Fruit fly (Drosophila melanogaster) whole organism, embryonic: ENCODE results near the gene PAPLA1.

Experiments used
- Ada2b ChIP-seq: fragments of 200-800 bp; sonication (Bioruptor generic); IDR thresholded peaks from 2 replicates; pipeline ENCODE4 v1.3.6; 2022; ENCODE audit warnings: missing biosample characterization, missing genetic modification characterization
- B-H2 ChIP-seq: fragments of 200-800 bp; sonication (Bioruptor generic); optimal IDR thresholded peaks from 2 replicates; lab custom pipeline; 2018; ENCODE audit warnings: missing biosample characterization, mild to moderate bottlenecking, missing genetic modification characterization
- CG10565 ChIP-seq: fragments of 200-800 bp; sonication (Bioruptor generic); optimal IDR thresholded peaks from 3 replicates; lab custom pipeline; 2016; ENCODE audit warnings: missing biosample characterization, mild to moderate bottlenecking, missing genetic modification characterization
- CG12071 ChIP-seq: fragments of 200-800 bp; sonication (Bioruptor generic); optimal IDR thresholded peaks from 3 replicates; lab custom pipeline; 2018; ENCODE audit warnings: missing biosample characterization, mild to moderate bottlenecking, missing genetic modification characterization
- CG12155 ChIP-seq: fragments of 200-800 bp; sonication (Bioruptor generic); optimal IDR thresholded peaks from 3 replicates; lab custom pipeline; 2016; ENCODE audit warnings: missing biosample characterization, missing genetic modification characterization
- CG13296 ChIP-seq: fragments of 200-800 bp; sonication (Bioruptor generic); optimal IDR thresholded peaks from 3 replicates; lab custom pipeline; 2018; ENCODE audit warnings: missing biosample characterization, mild to moderate bottlenecking, missing genetic modification characterization
- CG13624 ChIP-seq: fragments of 200-800 bp; sonication (Bioruptor generic); optimal IDR thresholded peaks from 2 replicates; lab custom pipeline; 2016; ENCODE audit warnings: missing biosample characterization, missing genetic modification characterization
- CG15514 ChIP-seq: fragments of 200-800 bp; sonication (Bioruptor generic); optimal IDR thresholded peaks from 3 replicates; lab custom pipeline; 2017; ENCODE audit warnings: missing biosample characterization, missing genetic modification characterization, mild to moderate bottlenecking, moderate library complexity, missing genetic modification reagents
- CG17612 ChIP-seq: fragments of 200-800 bp; sonication (Bioruptor generic); IDR thresholded peaks from 2 replicates; pipeline ENCODE4 v1.3.6; 2022; ENCODE audit warnings: missing biosample characterization, missing genetic modification characterization
- CG18764 ChIP-seq: fragments of 200-800 bp; sonication (Bioruptor generic); optimal IDR thresholded peaks from 3 replicates; lab custom pipeline; 2016; ENCODE audit warnings: missing biosample characterization, missing genetic modification characterization
- CG2678 ChIP-seq: fragments of 200-800 bp; sonication (Bioruptor generic); optimal IDR thresholded peaks from 3 replicates; lab custom pipeline; 2019; ENCODE audit warnings: missing biosample characterization, mild to moderate bottlenecking, missing genetic modification characterization, moderate library complexity
- CG30431 ChIP-seq: fragments of 200-800 bp; sonication (Bioruptor generic); optimal IDR thresholded peaks from 2 replicates; lab custom pipeline; 2017; ENCODE audit warnings: missing biosample characterization, missing genetic modification characterization
- CG32767 ChIP-seq: fragments of 200-800 bp; sonication (Bioruptor generic); IDR thresholded peaks from 2 replicates; pipeline ENCODE4 v1.3.6; 2022; ENCODE audit warnings: missing biosample characterization, missing genetic modification characterization
- CG3838 ChIP-seq: fragments of 200-800 bp; sonication (Bioruptor generic); optimal IDR thresholded peaks from 3 replicates; lab custom pipeline; 2016; ENCODE audit warnings: missing biosample characterization, missing genetic modification characterization
- CG4617 ChIP-seq: fragments of 200-800 bp; sonication (Bioruptor generic); optimal IDR thresholded peaks from 3 replicates; lab custom pipeline; 2016; ENCODE audit warnings: missing biosample characterization, missing genetic modification characterization, borderline replicate concordance
- CG4854 ChIP-seq: fragments of 200-800 bp; sonication (Bioruptor generic); optimal IDR thresholded peaks from 2 replicates; lab custom pipeline; 2016; ENCODE audit warnings: missing biosample characterization, missing genetic modification characterization, inconsistent platforms
- CG6272 ChIP-seq: fragments of 200-800 bp; sonication (Bioruptor generic); IDR thresholded peaks from 2 replicates; pipeline ENCODE4 v1.3.6; 2022; ENCODE audit warnings: missing biosample characterization, missing genetic modification characterization
- CG6791 ChIP-seq: fragments of 200-800 bp; sonication (Bioruptor generic); IDR thresholded peaks from 3 replicates; pipeline ENCODE4 v1.3.6; 2022; ENCODE audit warnings: missing biosample characterization, missing genetic modification characterization; ENCODE audit not compliant: partially characterized antibody
- CG7786 ChIP-seq: fragments of 200-800 bp; sonication (Bioruptor generic); optimal IDR thresholded peaks from 2 replicates; lab custom pipeline; 2016; ENCODE audit warnings: missing biosample characterization, missing genetic modification characterization
- CG7963 ChIP-seq: fragments of 200-800 bp; sonication (Bioruptor generic); IDR thresholded peaks from 3 replicates; pipeline ENCODE4 v1.3.6; 2022; ENCODE audit warnings: missing biosample characterization, missing genetic modification characterization; ENCODE audit not compliant: partially characterized antibody
- CG8478 ChIP-seq: fragments of >200 bp; optimal IDR thresholded peaks from 2 replicates; lab custom pipeline; 2018
- Camta ChIP-seq: fragments of 200-800 bp; sonication (Bioruptor generic); optimal IDR thresholded peaks from 2 replicates; lab custom pipeline; 2016; ENCODE audit warnings: missing biosample characterization, missing genetic modification characterization
- D ChIP-seq, 2 experiments: fragments of 200-800 bp in 1 of 2; fragments of >200 bp in 1 of 2; sonication (Bioruptor generic) in 1 of 2; optimal IDR thresholded peaks; 2 replicates in 1 of 2; 3 replicates in 1 of 2; lab custom pipeline; 2017; ENCODE audit warnings: mild to moderate bottlenecking in 1 of 2, missing biosample characterization in 1 of 2, missing genetic modification characterization in 1 of 2, missing genetic modification reagents in 1 of 2
- Dad ChIP-seq: fragments of 200-800 bp; sonication (Bioruptor generic); optimal IDR thresholded peaks from 3 replicates; lab custom pipeline; 2016; ENCODE audit warnings: missing biosample characterization, missing genetic modification characterization
- Dbx ChIP-seq: fragments of 200-800 bp; sonication (Bioruptor generic); IDR thresholded peaks from 3 replicates; pipeline ENCODE4 v1.3.6; 2022; ENCODE audit warnings: missing biosample characterization, missing genetic modification characterization
- Dref ChIP-seq: fragments of 200-800 bp; sonication (Bioruptor generic); IDR thresholded peaks from 2 replicates; pipeline ENCODE4 v1.3.6; 2022; ENCODE audit warnings: missing biosample characterization, missing genetic modification characterization
- E2f2 ChIP-seq: fragments of 200-800 bp; sonication (Bioruptor generic); IDR thresholded peaks from 2 replicates; pipeline ENCODE4 v1.3.6; 2022; ENCODE audit warnings: missing biosample characterization, missing genetic modification characterization
- Gug ChIP-seq: fragments of 200-800 bp; sonication (Bioruptor generic); IDR thresholded peaks from 4 replicates; pipeline ENCODE4 v1.3.6; 2022; ENCODE audit warnings: missing biosample characterization, missing genetic modification characterization
- H2.0 ChIP-seq: fragments of 200-800 bp; sonication (Bioruptor generic); IDR thresholded peaks from 2 replicates; pipeline ENCODE4 v1.3.6; 2022; ENCODE audit warnings: missing biosample characterization, missing genetic modification characterization
- HLH3B ChIP-seq: fragments of 200-800 bp; sonication (Bioruptor generic); IDR thresholded peaks from 2 replicates; pipeline ENCODE4 v1.3.6; 2022; ENCODE audit warnings: missing biosample characterization, missing genetic modification characterization
- Hmr ChIP-seq: fragments of 200-800 bp; sonication (Bioruptor generic); optimal IDR thresholded peaks from 3 replicates; lab custom pipeline; 2017; ENCODE audit warnings: mild to moderate bottlenecking, missing biosample characterization, missing genetic modification reagents, missing genetic modification characterization
- Hsf ChIP-seq: fragments of 200-800 bp; sonication (Bioruptor generic); optimal IDR thresholded peaks from 3 replicates; lab custom pipeline; 2016; ENCODE audit warnings: missing biosample characterization, missing genetic modification characterization
- Lpt ChIP-seq: fragments of >200 bp; optimal IDR thresholded peaks from 2 replicates; lab custom pipeline; 2018; ENCODE audit warnings: missing biosample characterization, missing genetic modification characterization
- Mes4 ChIP-seq: fragments of 200-800 bp; sonication (Bioruptor generic); optimal IDR thresholded peaks from 2 replicates; lab custom pipeline; 2016; ENCODE audit warnings: missing biosample characterization, missing genetic modification characterization
- Nf-YB ChIP-seq: fragments of 200-800 bp; sonication (Bioruptor generic); optimal IDR thresholded peaks from 3 replicates; lab custom pipeline; 2019; ENCODE audit warnings: missing biosample characterization, mild to moderate bottlenecking, missing genetic modification characterization, moderate library complexity
- Six4 ChIP-seq: fragments of 200-800 bp; sonication (Bioruptor generic); optimal IDR thresholded peaks from 2 replicates; lab custom pipeline; 2016; ENCODE audit warnings: missing biosample characterization, missing genetic modification characterization
- ab ChIP-seq: fragments of 200-800 bp; sonication (Bioruptor generic); optimal IDR thresholded peaks from 2 replicates; lab custom pipeline; 2016; ENCODE audit warnings: missing biosample characterization, missing genetic modification characterization
- abd-A ChIP-seq: fragments of 200-800 bp; sonication (Bioruptor generic); optimal IDR thresholded peaks from 3 replicates; lab custom pipeline; 2019; ENCODE audit warnings: missing biosample characterization, mild to moderate bottlenecking, missing genetic modification characterization, moderate library complexity
- bcd ChIP-seq: fragments of 200-800 bp; sonication (Bioruptor generic); optimal IDR thresholded peaks from 2 replicates; lab custom pipeline; 2017; ENCODE audit warnings: missing biosample characterization, mild to moderate bottlenecking, missing genetic modification characterization
- cwo ChIP-seq: fragments of 200-800 bp; sonication (Bioruptor generic); optimal IDR thresholded peaks from 3 replicates; lab custom pipeline; 2017; ENCODE audit warnings: missing biosample characterization, missing genetic modification characterization, mild to moderate bottlenecking, moderate library complexity, missing genetic modification reagents
- da ChIP-seq: fragments of 200-800 bp; sonication (Bioruptor generic); optimal IDR thresholded peaks from 2 replicates; lab custom pipeline; 2016; ENCODE audit warnings: missing biosample characterization, missing genetic modification characterization
- exex ChIP-seq: fragments of 200-800 bp; sonication (Bioruptor generic); optimal IDR thresholded peaks from 4 replicates; lab custom pipeline; 2018; ENCODE audit warnings: missing biosample characterization, mild to moderate bottlenecking, missing genetic modification characterization, moderate library complexity
- ham ChIP-seq: fragments of 200-800 bp; sonication (Bioruptor generic); IDR thresholded peaks from 2 replicates; pipeline ENCODE4 v1.3.6; 2022; ENCODE audit warnings: missing biosample characterization, missing genetic modification characterization
- insv ChIP-seq, 2 experiments: fragments of 200-800 bp; sonication (Bioruptor generic); optimal IDR thresholded peaks; 3 replicates each; lab custom pipeline; 2016 to 2018; ENCODE audit warnings: missing biosample characterization in 2 of 2, missing genetic modification characterization in 2 of 2
- inv ChIP-seq: fragments of 200-800 bp; sonication (Bioruptor generic); IDR thresholded peaks from 2 replicates; pipeline ENCODE4 v1.3.6; 2022; ENCODE audit warnings: missing biosample characterization, missing genetic modification characterization; ENCODE audit not compliant: partially characterized antibody
- nom ChIP-seq: fragments of 200-800 bp; sonication (Bioruptor generic); optimal IDR thresholded peaks from 2 replicates; lab custom pipeline; 2017; ENCODE audit warnings: missing biosample characterization, missing genetic modification characterization, mild to moderate bottlenecking, moderate library complexity, missing genetic modification reagents
- ro ChIP-seq: fragments of 200-800 bp; sonication (Bioruptor generic); IDR thresholded peaks from 2 replicates; pipeline ENCODE4 v1.3.6; 2022; ENCODE audit warnings: missing biosample characterization, missing genetic modification characterization
- run ChIP-seq: fragments of 200-800 bp; sonication (Bioruptor generic); optimal IDR thresholded peaks from 3 replicates; lab custom pipeline; 2018; ENCODE audit warnings: missing biosample characterization, mild to moderate bottlenecking, missing genetic modification characterization
- sima ChIP-seq: fragments of 200-800 bp; sonication (Bioruptor generic); optimal IDR thresholded peaks from 2 replicates; lab custom pipeline; 2016; ENCODE audit warnings: missing biosample characterization, missing genetic modification characterization
- slp2 ChIP-seq: fragments of 200-800 bp; sonication (Bioruptor generic); optimal IDR thresholded peaks from 2 replicates; lab custom pipeline; 2016; ENCODE audit warnings: missing biosample characterization, missing genetic modification characterization
- stc ChIP-seq: fragments of 200-800 bp; sonication (Bioruptor generic); IDR thresholded peaks from 2 replicates; pipeline ENCODE4 v1.3.6; 2022; ENCODE audit warnings: missing biosample characterization, missing genetic modification characterization
- unc-4 ChIP-seq: fragments of 200-800 bp; sonication (Bioruptor generic); IDR thresholded peaks from 2 replicates; pipeline ENCODE4 v1.3.6; 2022; ENCODE audit warnings: missing biosample characterization, missing genetic modification characterization; ENCODE audit not compliant: partially characterized antibody

The PAPLA1 gene

dm6 chr2L:8203748-8204147 is 44.3 kb upstream of the PAPLA1 start (continued):
- no peak for TF ChIP-seq HLH3B (GFP tag; lab: Robert Waterston, UW)
- TF ChIP-seq Camta (GFP tag; lab: Kevin White, UChicago): no peak
- no peak for TF ChIP-seq CG18764 (GFP tag; lab: Kevin White, UChicago)
- TF ChIP-seq CG12071 (GFP tag; lab: Kevin White, UChicago): no peak
- no peak for TF ChIP-seq Six4 (GFP tag; lab: Kevin White, UChicago)
- no peak for TF ChIP-seq H2.0 (GFP tag; lab: Robert Waterston, UW)
- TF ChIP-seq bcd (GFP tag; lab: Kevin White, UChicago): no peak
- TF ChIP-seq stc (GFP tag; lab: Robert Waterston, UW): no peak
- TF ChIP-seq CG2678: peak; percentile 31
- TF ChIP-seq CG3838: no peak
- TF ChIP-seq Nf-YB (GFP tag; lab: Kevin White, UChicago): no peak
- no peak for TF ChIP-seq Dbx (GFP tag; lab: Robert Waterston, UW)
- no peak for TF ChIP-seq CG17612 (GFP tag; lab: Robert Waterston, UW)
- no peak for TF ChIP-seq Hmr (GFP tag; lab: Kevin White, UChicago)
- no peak for TF ChIP-seq abd-A (tag; lab: Kevin White, UChicago)
- no peak for TF ChIP-seq Hsf (GFP tag; lab: Kevin White, UChicago)
- TF ChIP-seq slp2 (GFP tag; lab: Kevin White, UChicago): no peak
- TF ChIP-seq CG6272 (GFP tag; lab: Robert Waterston, UW): no peak
- TF ChIP-seq Lpt: no peak
- peak; percentile 6 for TF ChIP-seq exex (tag; lab: Kevin White, UChicago)
- no peak for TF ChIP-seq CG30431
- TF ChIP-seq CG15514: no peak
- no peak for TF ChIP-seq ham (GFP tag; lab: Robert Waterston, UW)
- peak; percentile 2 for TF ChIP-seq B-H2 (GFP tag; lab: Kevin White, UChicago)
- TF ChIP-seq run (tag; lab: Kevin White, UChicago): no peak
- TF ChIP-seq unc-4 (GFP tag; lab: Robert Waterston, UW): no peak
- no peak for TF ChIP-seq Mes4
- no peak for TF ChIP-seq CG4854
- TF ChIP-seq Dad (GFP tag; lab: Kevin White, UChicago): no peak
- peak; percentile 12 for TF ChIP-seq CG13296
- no peak for TF ChIP-seq CG10565 (GFP tag; lab: Kevin White, UChicago)
- no peak for TF ChIP-seq Ada2b (GFP tag; lab: Robert Waterston, UW)
- TF ChIP-seq cwo: no peak
- TF ChIP-seq CG32767: no peak
- no peak for TF ChIP-seq da
- TF ChIP-seq, all 482 proteins: peak for 6

dm6 chr2L:8202569-8202968 is 43.1 kb upstream of the PAPLA1 start:
- TF ChIP-seq nom (GFP tag; lab: Kevin White, UChicago) (peak; percentile 69), CG8478 (no peak)

- TF ChIP-seq CG4617 (GFP tag; lab: Kevin White, UChicago): peak; percentile 35
- TF ChIP-seq ro: no peak
- TF ChIP-seq CG6791 (GFP tag; lab: Robert Waterston, UW): peak; percentile 94
- TF ChIP-seq sima (GFP tag; lab: Kevin White, UChicago): no peak
- peak; percentile 29 for TF ChIP-seq CG12155 (GFP tag; lab: Kevin White, UChicago)
- peak; percentile 19 for TF ChIP-seq CG13624 (GFP tag; lab: Kevin White, UChicago)
- TF ChIP-seq ab (GFP tag; lab: Kevin White, UChicago): no peak
- no peak for TF ChIP-seq Gug (GFP tag; lab: Robert Waterston, UW)
- peak; percentile 21 for TF ChIP-seq CG7786 (GFP tag; lab: Kevin White, UChicago)
- no peak for TF ChIP-seq insv (GFP tag; optimal IDR thresholded peaks at IDR 0.05; lab: Kevin White, UChicago)
- TF ChIP-seq inv (GFP tag; lab: Robert Waterston, UW): peak; percentile 87
- no peak for TF ChIP-seq D (optimal IDR thresholded peaks at IDR 0.05; lab: Kevin White, UChicago)
- no peak for TF ChIP-seq D (GFP tag; optimal IDR thresholded peaks at IDR 0.05; lab: Kevin White, UChicago)
- TF ChIP-seq E2f2: peak; percentile 99
- TF ChIP-seq CG7963: peak; percentile 85
- peak; percentile 89 for TF ChIP-seq Dref (GFP tag; lab: Robert Waterston, UW)
These were observed 39.3 kb upstream of the PAPLA1 start, which contains the start of gene PGAP5 for dm6 chr2L:8198757-8199156. Gene PGAP5, plus strand, starts transcription at chr2L:8198882.
